Worm (Caenorhabditis elegans) whole organism, L4 larva: ENCODE measurements around the gene spig-9.

Experiments
- F37D6.2 ChIP-seq: sonication (generic microtip); optimal IDR thresholded peaks from 2 replicates; lab custom pipeline; 2016; ENCODE audit warnings: mild to moderate bottlenecking, missing genetic modification characterization, missing compliant biosample characterization
- T26A8.4 ChIP-seq: fragments of 200-800 bp; sonication (Bioruptor generic); IDR thresholded peaks from 2 replicates; pipeline ENCODE4 v1.3.6; 2022; ENCODE audit warnings: missing genetic modification characterization, missing compliant biosample characterization
- Y105C5A.15 ChIP-seq: fragments of 200-800 bp; sonication (Bioruptor generic); IDR thresholded peaks from 2 replicates; pipeline ENCODE4 v1.3.6; 2022; ENCODE audit warnings: missing genetic modification characterization, missing compliant biosample characterization
- Y5F2A.4 ChIP-seq: fragments of 200-800 bp; sonication (Bioruptor generic); optimal IDR thresholded peaks from 2 replicates; lab custom pipeline; 2018; ENCODE audit warnings: mild to moderate bottlenecking, missing genetic modification characterization, missing compliant biosample characterization
- ZK546.5 ChIP-seq, 2 experiments: sonication (generic microtip); optimal IDR thresholded peaks; 2 replicates each; lab custom pipeline; 2017; ENCODE audit warnings: missing biosample characterization in 2 of 2, missing genetic modification characterization in 2 of 2
- ama-1 ChIP-seq: fragments of 150-350 bp; optimal IDR thresholded peaks from 2 replicates; lab custom pipeline; 2014; ENCODE audit warnings: inconsistent platforms, mixed read lengths
- attf-4 ChIP-seq: sonication (generic microtip); optimal IDR thresholded peaks from 3 replicates; lab custom pipeline; 2017; ENCODE audit warnings: missing biosample characterization, missing genetic modification characterization
- ceh-32 ChIP-seq: sonication (generic microtip); optimal IDR thresholded peaks from 2 replicates; lab custom pipeline; 2016; ENCODE audit warnings: mild to moderate bottlenecking, missing genetic modification characterization, missing compliant biosample characterization; ENCODE audit not compliant: poor library complexity
- ceh-44 ChIP-seq: fragments of 200-800 bp; sonication (Bioruptor generic); IDR thresholded peaks from 2 replicates; pipeline ENCODE4 v1.3.6; 2022; ENCODE audit warnings: missing genetic modification reagents, missing genetic modification characterization, missing compliant biosample characterization
- ceh-82 ChIP-seq: sonication (generic microtip); optimal IDR thresholded peaks from 2 replicates; lab custom pipeline; 2017; ENCODE audit warnings: missing biosample characterization, missing genetic modification characterization
- ces-1 ChIP-seq: fragments of 150-350 bp; sonication (generic microtip); optimal IDR thresholded peaks from 4 replicates; lab custom pipeline; 2014; ENCODE audit warnings: missing biosample characterization, missing genetic modification reagents, missing genetic modification characterization
- cey-2 ChIP-seq: sonication (generic microtip); optimal IDR thresholded peaks from 3 replicates; lab custom pipeline; 2017; ENCODE audit warnings: missing genetic modification characterization, mild to moderate bottlenecking, missing compliant biosample characterization, antibody characterized with exemption, borderline replicate concordance; ENCODE audit not compliant: insufficient read depth
- dmd-8 ChIP-seq: fragments of 200-800 bp; sonication (Bioruptor generic); IDR thresholded peaks from 2 replicates; pipeline ENCODE4 v1.3.6; 2022; ENCODE audit warnings: missing genetic modification characterization, missing compliant biosample characterization
- dmd-9 ChIP-seq: fragments of 200-800 bp; sonication (Bioruptor generic); IDR thresholded peaks from 2 replicates; pipeline ENCODE4 v1.3.6; 2022; ENCODE audit warnings: missing genetic modification reagents, missing genetic modification characterization, missing compliant biosample characterization
- dpl-1 ChIP-seq: fragments of 150-350 bp; optimal IDR thresholded peaks from 2 replicates; lab custom pipeline; 2014; ENCODE audit warnings: missing biosample characterization, missing genetic modification reagents, missing genetic modification characterization
- duxl-1 ChIP-seq: sonication (generic microtip); optimal IDR thresholded peaks from 2 replicates; lab custom pipeline; 2016; ENCODE audit warnings: mild to moderate bottlenecking, missing genetic modification characterization, moderate library complexity, missing compliant biosample characterization; ENCODE audit not compliant: poor library complexity
- egl-27 ChIP-seq: sonication (generic microtip); optimal IDR thresholded peaks from 3 replicates; lab custom pipeline; 2017; ENCODE audit warnings: missing biosample characterization, missing genetic modification reagents, missing genetic modification characterization
- fkh-10 ChIP-seq: fragments of 150-350 bp; optimal IDR thresholded peaks from 2 replicates; lab custom pipeline; 2014; ENCODE audit warnings: missing biosample characterization, missing genetic modification reagents, missing genetic modification characterization
- gei-8 ChIP-seq: fragments of 200-800 bp; sonication (Bioruptor generic); optimal IDR thresholded peaks from 2 replicates; lab custom pipeline; 2018; ENCODE audit warnings: mild to moderate bottlenecking, missing genetic modification characterization, missing compliant biosample characterization
- hif-1 ChIP-seq, 2 experiments: sonication (generic microtip); optimal IDR thresholded peaks; 2 replicates each; lab custom pipeline; 2016 to 2017; ENCODE audit warnings: missing compliant biosample characterization in 2 of 2, missing genetic modification characterization in 2 of 2, missing genetic modification reagents in 2 of 2, missing genotype in 2 of 2, mild to moderate bottlenecking in 1 of 2
- hlh-30 ChIP-seq: sonication (generic microtip); optimal IDR thresholded peaks from 2 replicates; lab custom pipeline; 2017; ENCODE audit warnings: antibody characterized with exemption, mild to moderate bottlenecking, missing genetic modification characterization, missing compliant biosample characterization; ENCODE audit not compliant: insufficient read depth
- lin-15B ChIP-seq: fragments of 150-350 bp; sonication (generic microtip); optimal IDR thresholded peaks from 3 replicates; lab custom pipeline; 2014; ENCODE audit warnings: missing biosample characterization, missing genetic modification characterization
- lin-29 ChIP-seq: fragments of 200-800 bp; sonication (Bioruptor generic); IDR thresholded peaks from 2 replicates; pipeline ENCODE4 v1.3.6; 2022; ENCODE audit warnings: missing genetic modification reagents, missing genetic modification characterization, missing compliant biosample characterization
- lin-38 ChIP-seq: fragments of 200-800 bp; sonication (Bioruptor generic); IDR thresholded peaks from 2 replicates; pipeline ENCODE4 v1.3.6; 2022; ENCODE audit warnings: missing genetic modification reagents, missing genetic modification characterization, missing compliant biosample characterization
- mdt-29 ChIP-seq: fragments of 200-800 bp; sonication (Bioruptor generic); IDR thresholded peaks from 2 replicates; pipeline ENCODE4 v1.3.6; 2022; ENCODE audit warnings: missing genetic modification reagents, missing genetic modification characterization, missing compliant biosample characterization
- mep-1 ChIP-seq: fragments of 150-350 bp; sonication (generic microtip); optimal IDR thresholded peaks from 3 replicates; lab custom pipeline; 2014; ENCODE audit warnings: missing biosample characterization, missing genetic modification characterization
- mxl-2 ChIP-seq: fragments of 200-800 bp; sonication (Bioruptor generic); conservative IDR thresholded peaks from 2 replicates; pipeline ENCODE4 v1.3.6; 2022; ENCODE audit warnings: missing genetic modification reagents, missing genetic modification characterization, missing compliant biosample characterization
- mxl-3 ChIP-seq: fragments of 200-800 bp; sonication (Bioruptor generic); optimal IDR thresholded peaks from 2 replicates; lab custom pipeline; 2018; ENCODE audit warnings: mild to moderate bottlenecking, missing genetic modification characterization, missing compliant biosample characterization
- nhr-102 ChIP-seq: sonication (generic microtip); optimal IDR thresholded peaks from 2 replicates; lab custom pipeline; 2016; ENCODE audit warnings: mild to moderate bottlenecking, missing genetic modification characterization, moderate library complexity, missing compliant biosample characterization
- nhr-111 ChIP-seq: fragments of 200-800 bp; sonication (Bioruptor generic); optimal IDR thresholded peaks from 2 replicates; lab custom pipeline; 2018; ENCODE audit warnings: mild to moderate bottlenecking, missing genetic modification characterization, missing compliant biosample characterization
- nhr-237 ChIP-seq: sonication (generic microtip); optimal IDR thresholded peaks from 2 replicates; lab custom pipeline; 2017; ENCODE audit warnings: missing biosample characterization, missing genetic modification characterization
- nhr-25 ChIP-seq: sonication (generic microtip); optimal IDR thresholded peaks from 2 replicates; lab custom pipeline; 2017; ENCODE audit warnings: missing genetic modification characterization, mild to moderate bottlenecking, missing compliant biosample characterization, antibody characterized with exemption, moderate library complexity, borderline replicate concordance; ENCODE audit not compliant: insufficient read depth
- nhr-28 ChIP-seq: fragments of 150-350 bp; optimal IDR thresholded peaks from 2 replicates; lab custom pipeline; 2014; ENCODE audit warnings: missing biosample characterization, missing genetic modification characterization
- nhr-41 ChIP-seq: fragments of 200-800 bp; sonication (Bioruptor generic); IDR thresholded peaks from 2 replicates; pipeline ENCODE4 v1.3.6; 2022; ENCODE audit warnings: missing genetic modification reagents, missing genetic modification characterization, missing compliant biosample characterization
- nhr-42 ChIP-seq: fragments of 200-800 bp; sonication (Bioruptor generic); IDR thresholded peaks from 2 replicates; pipeline ENCODE4 v1.3.6; 2022; ENCODE audit warnings: missing genetic modification characterization, missing compliant biosample characterization
- nhr-6 ChIP-seq: fragments of 150-350 bp; optimal IDR thresholded peaks from 2 replicates; lab custom pipeline; 2014; ENCODE audit warnings: missing biosample characterization, missing genetic modification characterization
- sdz-12 ChIP-seq: fragments of 200-800 bp; sonication (Bioruptor generic); optimal IDR thresholded peaks from 2 replicates; lab custom pipeline; 2018; ENCODE audit warnings: mild to moderate bottlenecking, missing genetic modification characterization, missing compliant biosample characterization
- skn-1 ChIP-seq: fragments of 150-350 bp; optimal IDR thresholded peaks from 2 replicates; lab custom pipeline; 2014; ENCODE audit warnings: missing biosample characterization, missing genetic modification characterization
- snpc-1.2 ChIP-seq: fragments of 200-800 bp; sonication (Bioruptor generic); IDR thresholded peaks from 2 replicates; pipeline ENCODE4 v1.3.6; 2022; ENCODE audit warnings: missing genetic modification reagents, missing genetic modification characterization, missing compliant biosample characterization
- snpc-4 ChIP-seq: fragments of 150-350 bp; optimal IDR thresholded peaks from 2 replicates; lab custom pipeline; 2014; ENCODE audit warnings: missing biosample characterization, missing genetic modification characterization
- spr-1 ChIP-seq: sonication (generic microtip); optimal IDR thresholded peaks from 2 replicates; lab custom pipeline; 2016; ENCODE audit warnings: mild to moderate bottlenecking, missing genetic modification characterization, missing compliant biosample characterization
- tra-1 ChIP-seq: fragments of 200-800 bp; sonication (Bioruptor generic); IDR thresholded peaks from 2 replicates; pipeline ENCODE4 v1.3.6; 2022; ENCODE audit warnings: missing genetic modification reagents, missing genetic modification characterization, missing compliant biosample characterization
- unc-62 ChIP-seq, 3 experiments: fragments of 150-350 bp in 1 of 3; sonication (generic microtip); optimal IDR thresholded peaks in 2 of 3; peaks in 1 of 3; 1 replicate in 1 of 3; 2 replicates in 2 of 3; lab custom pipeline; 2014 to 2017; ENCODE audit warnings: missing biosample characterization in 3 of 3, missing genetic modification characterization in 3 of 3, missing genetic modification reagents in 3 of 3, missing genotype in 1 of 3
- vab-7 ChIP-seq: fragments of 200-800 bp; sonication (Bioruptor generic); IDR thresholded peaks from 2 replicates; pipeline ENCODE4 v1.3.6; 2022; ENCODE audit warnings: missing genetic modification reagents, missing genetic modification characterization, missing compliant biosample characterization
- zfp-3 ChIP-seq: fragments of 200-800 bp; sonication (Bioruptor generic); conservative IDR thresholded peaks from 2 replicates; pipeline ENCODE4 v1.3.6; 2022; ENCODE audit warnings: missing genetic modification reagents, missing genetic modification characterization, missing compliant biosample characterization
- ztf-11 ChIP-seq: fragments of 150-350 bp; optimal IDR thresholded peaks from 2 replicates; lab custom pipeline; 2014; ENCODE audit warnings: missing biosample characterization, missing genetic modification characterization

spig-9 gene

DNA sequence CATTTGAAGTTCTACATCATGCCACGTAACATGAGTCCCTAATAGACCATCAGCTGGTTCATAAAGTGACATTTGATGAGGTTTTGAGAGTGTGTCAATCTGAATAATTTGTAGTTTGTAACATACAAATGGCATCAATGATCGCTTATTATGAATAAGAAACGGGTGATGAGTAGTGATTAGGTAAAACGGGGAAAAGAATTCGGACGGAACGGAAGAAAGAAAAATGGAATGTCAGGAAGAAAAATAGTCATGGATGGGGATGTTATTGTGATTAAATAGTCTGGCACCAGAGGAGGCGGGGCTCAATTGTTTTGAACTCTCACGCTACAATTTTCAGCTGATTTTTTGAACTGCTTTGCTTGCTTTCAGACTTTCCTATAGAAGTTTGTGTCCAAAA lies 22.5 kb upstream of the spig-9 start, which contains the start of gene H37A05.2:
TSS of gene H37A05.2 (minus strand) at position 101 of the 400 bp plus-strand sequence.
- TF ChIP-seq tra-1 (GFP tag; lab: Robert Waterston, UW) (no peak), ceh-82 (tag; lab: Kevin White, UChicago) (no peak), snpc-1.2 (GFP tag; lab: Robert Waterston, UW) (no peak), nhr-42 (no peak), skn-1 (tag; lab: Kevin White, UChicago) (no peak), gei-8 (no peak), cey-2 (tag; lab: Kevin White, UChicago) (no peak)

DNA sequence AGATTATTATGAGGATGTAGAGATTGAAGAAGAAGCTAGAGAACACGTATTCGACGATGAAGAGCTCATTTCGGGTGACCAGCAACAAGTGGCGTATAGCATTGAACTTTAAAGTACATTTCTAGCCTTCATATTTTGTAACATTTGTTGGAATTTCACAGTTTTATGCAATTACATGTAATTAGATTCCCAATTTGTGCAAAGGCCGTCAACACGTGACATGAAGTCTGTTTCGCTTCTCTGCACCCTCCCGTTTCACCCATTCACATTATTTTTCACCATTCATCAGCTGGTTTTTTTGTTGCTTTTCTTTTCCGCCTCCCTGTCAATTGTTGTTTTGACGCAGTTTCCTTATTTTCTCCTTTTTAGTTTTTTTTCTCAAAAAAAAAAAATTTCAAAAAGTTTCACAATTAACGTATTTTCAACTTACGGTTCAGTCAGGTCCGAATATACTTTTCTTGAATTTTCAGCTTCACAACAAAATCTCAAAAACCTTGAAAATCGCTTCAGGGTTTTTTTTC lies 15.5 kb upstream of the spig-9 start, which contains the start of gene sde-2:
TSS of gene sde-2 (plus strand) at position 471 of the 521 bp plus-strand sequence.
- TF ChIP-seq ztf-11 (no peak), duxl-1 (no peak), dmd-9 (no peak), mxl-3 (no peak), nhr-25 (tag; lab: Kevin White, UChicago) (no peak), ZK546.5 (tag; optimal IDR thresholded peaks at IDR 0.05; lab: Kevin White, UChicago) (no peak), nhr-111 (GFP tag; lab: Kevin White, UChicago) (no peak), lin-38 (GFP tag; lab: Robert Waterston, UW) (no peak), fkh-10 (GFP tag; lab: Kevin White, UChicago) (no peak), ces-1 (peak; percentile 45), snpc-4 (no peak), hif-1 (tag; optimal IDR thresholded peaks at IDR 0.05; lab: Kevin White, UChicago) (no peak), mep-1 (tag; lab: Kevin White, UChicago) (no peak), nhr-102 (no peak), nhr-6 (tag; lab: Kevin White, UChicago) (no peak), skn-1 (tag; lab: Kevin White, UChicago) (no peak), nhr-41 (no peak), unc-62 (GFP tag; optimal IDR thresholded peaks at IDR 0.05 in 1 of 2; lab: Kevin White, UChicago) (peak in 1 of 2 experiments; percentile 53), unc-62 (tag; optimal IDR thresholded peaks at IDR 0.05; lab: Kevin White, UChicago) (no peak), sdz-12 (GFP tag; lab: Kevin White, UChicago) (no peak), hlh-30 (tag; lab: Kevin White, UChicago) (peak; percentile 57), nhr-28 (tag; lab: Kevin White, UChicago) (no peak)

DNA sequence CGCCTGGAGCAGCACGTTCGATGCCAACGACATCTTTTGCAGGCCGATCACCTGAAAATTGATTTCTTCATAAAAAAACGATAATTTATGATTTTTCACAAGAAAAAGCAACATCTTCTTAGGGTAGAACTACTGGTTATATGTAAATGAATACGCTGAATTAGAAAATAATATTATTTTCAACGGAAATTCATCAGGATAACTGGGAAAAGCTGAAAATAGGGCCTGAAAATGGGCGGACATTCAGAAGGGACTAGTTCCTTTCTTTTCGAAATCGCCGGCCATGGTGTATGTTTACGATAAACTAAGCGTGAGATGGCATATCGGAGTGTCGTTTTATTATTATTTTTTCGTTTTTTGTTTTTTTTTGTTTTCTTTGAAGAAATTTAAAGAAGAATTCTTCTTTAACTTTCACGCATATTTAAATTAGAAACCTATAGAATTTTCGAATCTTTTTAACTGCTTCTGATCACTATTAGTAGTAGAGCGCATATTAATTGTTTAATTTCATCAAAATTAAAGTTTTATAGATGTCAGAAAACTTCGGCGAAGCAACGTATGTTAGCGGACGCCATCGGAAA lies 13.9 kb upstream of the spig-9 start, which contains the start of the genes nduv-2 and F53F4.12:
TSS of gene nduv-2 (minus strand) at position 51 of the 581 bp plus-strand sequence.
TSS of gene F53F4.12 (plus strand) at position 531 of the 581 bp plus-strand sequence.
- no peak for TF ChIP-seq ceh-44 (GFP tag; lab: Robert Waterston, UW)
- no peak for TF ChIP-seq mep-1 (tag; lab: Kevin White, UChicago)
- no peak for TF ChIP-seq Y105C5A.15 (GFP tag; lab: Robert Waterston, UW)
- TF ChIP-seq attf-4 (tag; lab: Kevin White, UChicago), result no peak
- no peak for TF ChIP-seq lin-15B (tag; lab: Kevin White, UChicago)
- no peak for TF ChIP-seq mdt-29 (GFP tag; lab: Robert Waterston, UW)
- TF ChIP-seq Y5F2A.4 (GFP tag; lab: Kevin White, UChicago), result no peak
- no peak for TF ChIP-seq egl-27 (tag; lab: Kevin White, UChicago)
- TF ChIP-seq spr-1 (tag; lab: Kevin White, UChicago), result no peak
- no peak for TF ChIP-seq T26A8.4 (GFP tag; lab: Robert Waterston, UW)
- no peak for TF ChIP-seq ceh-32 (tag; lab: Kevin White, UChicago)
- TF ChIP-seq ama-1 (lab: Kevin White, UChicago), result no peak
- TF ChIP-seq lin-29 (GFP tag; lab: Robert Waterston, UW), result no peak
- no peak for TF ChIP-seq dmd-8 (GFP tag; lab: Robert Waterston, UW)
- TF ChIP-seq F37D6.2 (tag; lab: Kevin White, UChicago), result no peak
- no peak for TF ChIP-seq zfp-3
- peak in 1 of 2 experiments; percentile 13 for TF ChIP-seq hif-1 (tag; optimal IDR thresholded peaks at IDR 0.05; lab: Kevin White, UChicago)
- TF ChIP-seq mxl-2 (GFP tag; lab: Robert Waterston, UW), result no peak
- no peak for TF ChIP-seq unc-62 (GFP tag; optimal IDR thresholded peaks at IDR 0.05 in 1 of 2; lab: Kevin White, UChicago)
- no peak for TF ChIP-seq unc-62 (tag; optimal IDR thresholded peaks at IDR 0.05; lab: Kevin White, UChicago)
- TF ChIP-seq ZK546.5 (tag; optimal IDR thresholded peaks at IDR 0.05; lab: Kevin White, UChicago), result no peak
- no peak for TF ChIP-seq nhr-237 (tag; lab: Kevin White, UChicago)
- TF ChIP-seq sdz-12 (GFP tag; lab: Kevin White, UChicago), result no peak
- TF ChIP-seq dpl-1 (GFP tag; lab: Kevin White, UChicago), result peak; percentile 3
- TF ChIP-seq vab-7 (GFP tag; lab: Robert Waterston, UW), result no peak
